Worm (Caenorhabditis elegans): Measurements from ENCODE around the gene col-3.
"Not testable (repeated sequence)": the region's sequence is repeated elsewhere in the genome, so short reads cannot be mapped to it uniquely, and the experiment has no call there.

The col-3 gene

ce11 chrIV:8824145-8824833 is at the start of gene col-3, which contains the start of gene col-117:
Gene col-3, plus strand, starts transcription at chrIV:8824783.
Gene col-117, minus strand, starts transcription at chrIV:8824195.
- TF ChIP-seq unc-62 (GFP tag; optimal IDR thresholded peaks at IDR 0.05): no peak

ce11 chrIV:8778045-8778444 is 46.5 kb upstream of the col-3 start, which contains the start of gene C33D9.6:
Gene C33D9.6, minus strand, starts transcription at chrIV:8778145.
- TF ChIP-seq unc-62 (GFP tag; optimal IDR thresholded peaks at IDR 0.05): no peak

ce11 chrIV:8782172-8782571 is 42.4 kb upstream of the col-3 start:
- no peak for TF ChIP-seq unc-62 (GFP tag; optimal IDR thresholded peaks at IDR 0.05)

ce11 chrIV:8784855-8785327 is 39.7 kb upstream of the col-3 start, which contains the start of gene C33D9.13:
Gene C33D9.13, minus strand, starts transcription at chrIV:8785277.
- TF ChIP-seq unc-62 (GFP tag; optimal IDR thresholded peaks at IDR 0.05): no peak

ce11 chrIV:8786654-8787053 is 37.9 kb upstream of the col-3 start, which contains the start of gene C33D9.8:
Gene C33D9.8, minus strand, starts transcription at chrIV:8786752.
- TF ChIP-seq unc-62 (GFP tag; optimal IDR thresholded peaks at IDR 0.05): no peak

- TF ChIP-seq unc-62 (GFP tag; optimal IDR thresholded peaks at IDR 0.05): not testable (repeated sequence)
These were observed 36.5 kb upstream of the col-3 start, which contains the start of gene C33D9.10 for ce11 chrIV:8788048-8788447. Gene C33D9.10, minus strand, starts transcription at chrIV:8788148.

- TF ChIP-seq unc-62 (GFP tag; optimal IDR thresholded peaks at IDR 0.05): no peak
These were observed 34.4 kb upstream of the col-3 start, which contains the start of gene sru-35 for ce11 chrIV:8790144-8790543. Gene sru-35, minus strand, starts transcription at chrIV:8790244.

- no peak for TF ChIP-seq unc-62 (GFP tag; optimal IDR thresholded peaks at IDR 0.05)
These were observed 31.8 kb upstream of the col-3 start, which contains the start of gene C33D9.3 for ce11 chrIV:8792808-8793207. Gene C33D9.3, minus strand, starts transcription at chrIV:8792908.

- no peak for TF ChIP-seq unc-62 (GFP tag; optimal IDR thresholded peaks at IDR 0.05)
These were observed 31.4 kb upstream of the col-3 start for ce11 chrIV:8793223-8793622.

- TF ChIP-seq unc-62 (GFP tag; optimal IDR thresholded peaks at IDR 0.05): no peak
These were observed 29.5 kb upstream of the col-3 start for ce11 chrIV:8794895-8795665.

- no peak for TF ChIP-seq unc-62 (GFP tag; optimal IDR thresholded peaks at IDR 0.05)
These were observed 28.3 kb upstream of the col-3 start for ce11 chrIV:8796246-8796645.

- TF ChIP-seq unc-62 (GFP tag; optimal IDR thresholded peaks at IDR 0.05): no peak
These were observed 26.3 kb upstream of the col-3 start, which contains the start of gene clec-182 for ce11 chrIV:8798255-8798654. Gene clec-182, minus strand, starts transcription at chrIV:8798355.

ce11 chrIV:8807327-8807726 is 17.3 kb upstream of the col-3 start:
- TF ChIP-seq unc-62 (GFP tag; optimal IDR thresholded peaks at IDR 0.05): no peak

- no peak for TF ChIP-seq unc-62 (GFP tag; optimal IDR thresholded peaks at IDR 0.05)
These were observed 11.0 kb upstream of the col-3 start, which contains the start of gene exc-5 for ce11 chrIV:8813614-8814013. Gene exc-5, minus strand, starts transcription at chrIV:8813670.

- no peak for TF ChIP-seq unc-62 (GFP tag; optimal IDR thresholded peaks at IDR 0.05)
These were observed 9.4 kb upstream of the col-3 start for ce11 chrIV:8815162-8815561.

- no peak for TF ChIP-seq unc-62 (GFP tag; optimal IDR thresholded peaks at IDR 0.05)
These were observed 8.6 kb upstream of the col-3 start, which contains the start of gene grsp-2 for ce11 chrIV:8816029-8816428. Gene grsp-2, plus strand, starts transcription at chrIV:8816329.

Measured in whole organism, dauer.